Worm (Caenorhabditis elegans): Measurements from ENCODE around the gene Y62H9A.8.

DNA sequence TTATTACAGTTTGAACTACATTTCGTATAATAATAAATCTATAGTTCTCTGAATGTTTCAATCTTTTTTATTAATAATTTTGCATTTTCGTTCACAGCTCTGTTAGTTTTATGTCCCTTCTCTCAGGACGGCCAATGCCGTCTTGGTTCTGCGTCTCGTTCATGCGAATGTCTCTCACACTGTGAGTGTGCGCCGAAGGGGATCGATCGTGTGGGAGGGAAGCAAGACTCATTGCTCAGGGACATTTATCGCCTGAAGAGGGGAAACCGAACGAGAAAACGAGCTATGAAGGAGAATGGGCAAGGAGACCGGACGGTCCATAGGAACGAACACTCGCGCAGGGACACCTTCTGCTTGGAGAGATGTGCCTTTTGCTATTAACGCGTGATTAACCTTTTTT, 6.8 kb upstream of the Y62H9A.8 start:
- TF ChIP-seq dao-5 (tag; optimal IDR thresholded peaks at IDR 0.05) (no peak), him-1 (tag; optimal IDR thresholded peaks at IDR 0.05) (no peak), W03F9.2 (tag; optimal IDR thresholded peaks at IDR 0.05) (no peak)

Data from whole organism, L4/young adult.